In the genomic region with DNA sequence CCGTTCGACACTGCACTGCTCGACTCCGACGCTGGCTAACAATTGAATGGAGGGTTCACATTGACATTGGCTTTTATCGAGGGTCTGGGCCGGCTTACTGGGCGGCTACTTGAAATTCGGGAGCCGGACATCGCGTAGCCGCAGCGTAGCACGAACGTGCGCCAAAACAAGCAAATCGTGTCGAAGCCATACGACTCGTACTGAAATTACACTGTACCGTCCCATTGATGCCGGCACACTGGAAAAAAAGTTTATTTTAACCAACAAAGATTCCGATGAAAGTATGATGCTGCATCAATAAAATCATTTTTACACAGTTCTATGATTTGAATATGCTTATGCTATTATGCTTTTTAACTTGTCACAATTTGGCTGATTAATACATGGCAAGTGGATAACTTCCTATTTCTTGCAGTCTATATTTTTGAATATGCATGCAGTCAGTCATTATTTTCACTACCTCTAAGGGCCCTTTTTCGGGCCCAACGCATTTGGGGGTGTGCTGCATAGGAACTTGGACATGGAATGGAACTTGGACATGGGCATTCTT, we compare ENCODE assay signal across 1 fruit fly cellular context.
A peak's percentile ranks its signal among the peaks of the same experiment; 100 is the strongest.
TF ChIP-seq lines count a peak whose summit lies in the region.

TSS of gene apn (minus strand) at position 51 of the 550 bp plus-strand sequence.

TF ChIP-seq in whole organism, embryonic, 481 proteins besides CTCF, POLR2A, EP300 and RAD21 (continued from another document):
- TF ChIP-seq dmrt99B (tag; optimal IDR thresholded peaks at IDR 0.05; lab: Kevin White, UChicago), result peak; percentile 48
- TF ChIP-seq CG9932 (GFP tag; IDR thresholded peaks at IDR 0.05; lab: Robert Waterston, UW), result no peak
- TF ChIP-seq wor (GFP tag; IDR thresholded peaks at IDR 0.05; lab: Robert Waterston, UW), result 0 out of 2 replicates have a peak, but pooled peaks have one; percentile 23
- TF ChIP-seq ci (GFP tag; IDR thresholded peaks at IDR 0.05; lab: Robert Waterston, UW), result peak; percentile 50; the same call in 2 of the 3 replicates
- TF ChIP-seq Sox102F (GFP tag; optimal IDR thresholded peaks at IDR 0.05; lab: Kevin White, UChicago), result peak; percentile 55
